Worm (Caenorhabditis elegans) whole organism, L4/young adult: ENCODE data around the gene C06E7.2.

ENCODE experiments used
- W03F9.2 ChIP-seq: fragments of 150-350 bp; optimal IDR thresholded peaks from 2 replicates; lab custom pipeline; 2014; ENCODE audit warnings: missing biosample characterization, missing genetic modification characterization
- dao-5 ChIP-seq: sonication (generic microtip); optimal IDR thresholded peaks from 2 replicates; lab custom pipeline; 2016; ENCODE audit warnings: missing genotype, missing genetic modification characterization, moderate library complexity, missing compliant biosample characterization
- him-1 ChIP-seq: sonication (generic microtip); optimal IDR thresholded peaks from 2 replicates; lab custom pipeline; 2016; ENCODE audit warnings: missing genotype, missing genetic modification reagents, missing genetic modification characterization, missing compliant biosample characterization

The C06E7.2 gene

ce11 chrIV:5817459-5817858 lies 21.8 kb upstream of the C06E7.2 start:
- TF ChIP-seq dao-5 (tag; lab: Kevin White, UChicago) (no peak), him-1 (no peak), W03F9.2 (tag; lab: Kevin White, UChicago) (no peak)

ce11 chrIV:5820056-5820799 lies 19.1 kb upstream of the C06E7.2 start:
- no peak for TF ChIP-seq dao-5 (tag; lab: Kevin White, UChicago)
- TF ChIP-seq him-1, result no peak
- no peak for TF ChIP-seq W03F9.2 (tag; lab: Kevin White, UChicago)

DNA sequence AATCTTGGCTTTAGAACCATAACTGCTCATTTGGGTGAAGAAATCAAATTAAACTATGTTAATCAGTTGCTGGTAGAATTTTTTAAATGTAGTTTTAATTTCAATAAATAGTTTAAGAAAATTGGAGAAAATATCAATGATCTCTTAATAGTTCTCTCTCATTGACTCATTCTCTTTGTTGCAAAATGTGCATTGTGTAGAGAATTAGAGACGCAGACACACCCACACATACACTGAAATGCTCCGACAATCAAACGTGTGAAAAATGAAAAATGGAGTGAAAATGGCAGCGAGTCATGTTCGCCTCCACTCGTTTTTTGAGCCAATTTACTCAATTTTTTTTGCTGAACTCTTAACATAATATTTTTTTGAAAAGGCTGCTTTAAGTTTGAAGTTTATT lies 18.3 kb upstream of the C06E7.2 start:
- TF ChIP-seq W03F9.2 (tag; lab: Kevin White, UChicago), result no peak
- no peak for TF ChIP-seq dao-5 (tag; lab: Kevin White, UChicago)
- no peak for TF ChIP-seq him-1

DNA sequence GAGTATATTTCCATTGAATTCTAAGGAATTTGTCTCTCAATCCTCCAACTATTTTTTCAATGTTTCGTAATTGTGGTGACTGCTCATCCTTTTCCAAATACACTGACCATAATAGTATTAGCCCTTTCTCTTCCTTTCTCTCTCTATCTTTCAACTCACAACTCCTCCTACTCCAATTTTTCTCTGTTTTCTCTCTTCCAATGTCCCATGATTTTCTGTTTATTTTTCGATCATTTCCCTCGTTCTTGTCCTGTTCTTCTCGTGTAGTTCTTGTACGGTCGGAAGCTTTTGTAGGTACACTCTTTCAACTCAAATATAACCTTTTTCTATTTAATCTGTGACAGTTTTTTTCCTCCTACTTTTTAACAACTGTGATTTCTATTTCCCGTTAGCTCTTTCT lies 17.3 kb upstream of the C06E7.2 start:
- no peak for TF ChIP-seq dao-5 (tag; lab: Kevin White, UChicago)
- TF ChIP-seq W03F9.2 (tag; lab: Kevin White, UChicago), result no peak
- no peak for TF ChIP-seq him-1

- TF ChIP-seq him-1, result no peak
- no peak for TF ChIP-seq W03F9.2 (tag; lab: Kevin White, UChicago)
- TF ChIP-seq dao-5 (tag; lab: Kevin White, UChicago), result no peak
Observed at ce11 chrIV:5824493-5824892, 14.8 kb upstream of the C06E7.2 start, which contains the start of gene egal-1. Gene egal-1, plus strand, starts transcription at chrIV:5824793.

ce11 chrIV:5832801-5833200 lies 6.5 kb upstream of the C06E7.2 start:
- no peak for TF ChIP-seq dao-5 (tag; lab: Kevin White, UChicago)
- TF ChIP-seq him-1, result no peak
- no peak for TF ChIP-seq W03F9.2 (tag; lab: Kevin White, UChicago)

- TF ChIP-seq him-1, result no peak
- TF ChIP-seq W03F9.2 (tag; lab: Kevin White, UChicago), result no peak
- TF ChIP-seq dao-5 (tag; lab: Kevin White, UChicago), result no peak
Observed at ce11 chrIV:5834182-5834581, 5.1 kb upstream of the C06E7.2 start.

ce11 chrIV:5842905-5843304 lies 3.6 kb downstream of the C06E7.2 start:
- TF ChIP-seq W03F9.2 (tag; lab: Kevin White, UChicago) (no peak), dao-5 (tag; lab: Kevin White, UChicago) (no peak), him-1 (no peak)

DNA sequence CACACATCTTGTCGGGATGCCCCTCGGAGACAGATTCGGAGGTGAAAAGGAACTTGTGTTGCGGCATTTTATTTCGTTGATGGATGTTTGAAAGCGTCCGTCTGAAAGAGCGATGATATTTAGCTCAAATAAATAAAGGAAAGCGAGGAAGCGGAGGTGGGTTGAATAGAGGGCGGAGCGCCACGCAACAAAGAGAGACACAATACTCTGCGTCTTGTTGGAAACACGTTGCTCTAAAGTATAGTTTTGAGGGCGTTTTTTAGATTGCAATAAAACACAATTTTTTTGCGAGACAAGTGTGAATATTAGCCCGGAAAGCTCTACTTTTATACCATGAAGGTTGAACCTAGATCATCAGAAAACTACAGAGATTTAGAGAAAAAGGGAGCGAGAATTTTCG lies 7.0 kb downstream of the C06E7.2 start, which contains the start of gene sams-4:
sams-4 (minus strand) TSS at position 101 of the 400 bp plus-strand sequence.
- no peak for TF ChIP-seq him-1
- no peak for TF ChIP-seq W03F9.2 (tag; lab: Kevin White, UChicago)
- TF ChIP-seq dao-5 (tag; lab: Kevin White, UChicago), result no peak

ce11 chrIV:5847986-5848707 lies 8.9 kb downstream of the C06E7.2 start, which contains the start of gene sams-3:
Gene sams-3, plus strand, starts transcription at chrIV:5848657.
- TF ChIP-seq W03F9.2 (tag; lab: Kevin White, UChicago) (peak; percentile 7), dao-5 (tag; lab: Kevin White, UChicago) (no peak), him-1 (no peak)

ce11 chrIV:5850765-5851377 lies 11.6 kb downstream of the C06E7.2 start:
- TF ChIP-seq him-1 (no peak), W03F9.2 (tag; lab: Kevin White, UChicago) (no peak), dao-5 (tag; lab: Kevin White, UChicago) (no peak)

ce11 chrIV:5855608-5856007 lies 16.3 kb downstream of the C06E7.2 start:
- TF ChIP-seq him-1 (no peak), W03F9.2 (tag; lab: Kevin White, UChicago) (no peak), dao-5 (tag; lab: Kevin White, UChicago) (no peak)

ce11 chrIV:5856975-5857374 lies 17.7 kb downstream of the C06E7.2 start:
- no peak for TF ChIP-seq W03F9.2 (tag; lab: Kevin White, UChicago)
- TF ChIP-seq dao-5 (tag; lab: Kevin White, UChicago), result no peak
- no peak for TF ChIP-seq him-1

DNA sequence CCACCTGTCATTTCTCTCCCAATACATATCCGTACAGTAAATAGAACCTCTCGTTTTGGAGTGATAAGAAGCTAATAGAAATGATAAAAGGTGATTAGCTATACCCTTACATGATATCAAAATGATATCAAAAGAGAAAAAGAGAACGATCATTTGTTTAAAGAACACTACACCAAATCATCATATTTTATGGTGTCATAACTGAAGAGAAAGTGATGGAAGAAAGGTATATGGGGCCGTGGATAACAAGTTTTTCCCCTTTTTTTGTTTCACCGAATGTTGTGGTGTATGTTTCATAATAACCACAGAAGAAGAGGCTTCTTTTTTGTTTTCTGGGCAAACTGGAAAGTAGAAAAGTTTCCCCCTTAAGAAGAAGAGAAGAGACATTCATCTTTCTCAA lies 18.9 kb downstream of the C06E7.2 start:
- TF ChIP-seq W03F9.2 (tag; lab: Kevin White, UChicago) (no peak), him-1 (no peak), dao-5 (tag; lab: Kevin White, UChicago) (no peak)
